Worm (Caenorhabditis elegans) whole organism, L2 larva: Measurements from ENCODE around the gene aco-1.

Experiments
- ZK546.5 ChIP-seq: sonication (generic microtip); optimal IDR thresholded peaks from 2 replicates; lab custom pipeline; 2017; ENCODE audit warnings: missing biosample characterization, missing genetic modification characterization
- fos-1 ChIP-seq: fragments of 150-350 bp; optimal IDR thresholded peaks from 2 replicates; lab custom pipeline; 2014; ENCODE audit warnings: missing biosample characterization, missing genetic modification characterization
- nhr-12 ChIP-seq: fragments of 150-350 bp; optimal IDR thresholded peaks from 2 replicates; lab custom pipeline; 2014; ENCODE audit warnings: missing biosample characterization, missing genetic modification characterization
- nhr-237 ChIP-seq: fragments of 150-350 bp; optimal IDR thresholded peaks from 2 replicates; lab custom pipeline; 2014; ENCODE audit warnings: missing biosample characterization, missing genetic modification characterization
- nhr-77 ChIP-seq: fragments of 150-350 bp; optimal IDR thresholded peaks from 2 replicates; lab custom pipeline; 2014; ENCODE audit warnings: missing biosample characterization, missing genetic modification characterization
- snpc-4 ChIP-seq: fragments of 150-350 bp; optimal IDR thresholded peaks from 2 replicates; lab custom pipeline; 2014; ENCODE audit warnings: missing biosample characterization, missing genetic modification characterization

DNA sequence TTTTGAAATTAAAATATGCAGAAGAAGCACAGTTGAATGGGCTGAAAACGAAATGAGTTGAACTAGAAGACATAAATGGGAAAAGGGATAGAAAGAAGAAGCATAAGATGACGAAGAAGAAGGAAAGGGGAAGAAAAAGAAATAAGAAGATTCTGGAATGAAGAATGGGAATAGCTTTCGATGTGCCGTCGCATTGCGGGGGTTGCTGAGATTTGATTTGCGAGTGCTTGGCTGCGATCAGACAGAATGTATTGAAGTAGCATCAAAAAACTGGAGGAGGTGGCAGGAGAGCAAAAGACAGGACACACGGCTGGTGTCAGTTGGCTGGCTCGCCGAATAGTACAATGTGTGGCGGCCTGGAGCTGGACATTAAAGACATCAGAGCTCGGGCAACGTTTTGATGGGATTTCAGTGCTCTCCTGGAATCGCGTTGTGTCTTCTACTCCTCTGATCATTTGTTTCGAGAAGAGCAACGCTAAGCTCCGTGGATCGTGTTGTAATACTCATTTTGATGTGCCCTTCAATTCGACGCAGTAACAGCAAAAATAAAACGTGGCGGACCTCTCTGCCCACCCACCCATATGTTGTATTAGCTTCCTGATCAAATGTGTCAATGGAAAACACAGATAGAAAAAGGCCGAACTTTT, 39.6 kb downstream of the aco-1 start:
- no peak for TF ChIP-seq nhr-12 (tag; lab: Kevin White, UChicago)
- no peak for TF ChIP-seq fos-1
- TF ChIP-seq snpc-4 (tag; lab: Kevin White, UChicago) = no peak
- TF ChIP-seq nhr-77 (tag; lab: Kevin White, UChicago) = no peak
- TF ChIP-seq ZK546.5 (tag; lab: Kevin White, UChicago) = no peak
- no peak for TF ChIP-seq nhr-237 (tag; lab: Kevin White, UChicago)
